Fruit fly (Drosophila melanogaster): ENCODE data around the gene CG18764.
A peak's percentile ranks its signal among the peaks of the same experiment; 100 is the strongest.

The CG18764 gene

DNA sequence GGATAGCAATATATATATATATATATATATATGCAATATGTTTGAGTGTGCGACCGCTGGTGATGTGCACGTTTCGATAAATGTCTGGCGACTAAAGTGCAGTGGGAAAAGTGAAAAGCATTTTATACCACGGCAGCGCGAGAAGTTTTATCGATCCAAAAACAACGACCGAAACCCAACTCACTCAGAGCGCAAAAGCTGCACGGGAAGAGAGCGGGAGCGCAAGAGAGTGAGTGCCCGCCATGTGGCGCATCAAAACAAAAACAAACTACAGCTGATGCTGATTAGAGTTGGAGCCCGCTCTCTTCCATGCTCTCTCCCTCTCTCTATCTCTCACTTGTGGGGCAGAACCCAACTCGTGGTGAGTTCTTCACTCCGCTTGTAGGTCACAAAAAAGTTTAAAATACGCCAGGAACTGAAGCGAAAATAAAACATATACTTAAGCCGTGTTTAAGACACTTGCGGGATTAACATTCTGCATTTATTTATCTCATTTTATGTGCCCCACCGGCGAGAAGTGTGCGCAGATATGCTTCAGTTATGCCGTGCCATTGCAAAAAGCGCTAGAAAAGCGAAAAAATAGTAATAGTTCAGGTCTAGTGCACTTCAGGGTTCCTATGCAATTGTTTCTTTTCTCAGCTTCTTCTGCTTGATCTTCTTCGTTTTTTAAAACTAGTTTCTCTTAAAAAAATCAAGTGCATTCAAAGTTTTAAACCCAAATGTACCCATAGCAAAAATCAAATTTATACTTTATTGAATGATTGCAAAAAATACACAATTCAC lies 21.8 kb upstream of the CG18764 start (continued):
- TF ChIP-seq tup (GFP tag; optimal IDR thresholded peaks at IDR 0.05) (no peak), Vsx1 (GFP tag; optimal IDR thresholded peaks at IDR 0.05) (no peak), CG11695 (GFP tag; IDR thresholded peaks at IDR 0.05) (0 out of 3 replicates have a peak, but pooled peaks have one; percentile 44), bsh (GFP tag; optimal IDR thresholded peaks at IDR 0.05) (peak in 1 of 2 experiments; percentile 72)

DNA sequence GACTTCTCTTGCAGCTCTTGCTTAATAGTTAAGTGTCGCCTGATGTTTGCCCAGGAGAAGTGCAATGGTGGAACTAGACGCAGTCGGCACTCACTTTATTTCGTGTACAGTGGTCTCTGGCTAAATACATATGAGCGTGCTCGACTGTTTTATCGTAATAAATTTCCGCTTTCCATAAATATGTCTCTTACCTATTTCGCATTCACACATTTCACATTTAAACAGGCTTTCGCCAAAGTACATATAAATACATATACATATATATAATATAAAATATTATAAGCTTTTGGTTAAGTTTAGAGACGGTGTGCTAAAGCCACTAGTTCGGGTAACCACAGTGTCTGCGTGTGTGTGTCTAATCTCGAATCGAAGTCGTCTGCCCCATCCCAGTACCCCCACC lies 20.0 kb upstream of the CG18764 start:
- no peak for TF ChIP-seq Chrac-16 (GFP tag; optimal IDR thresholded peaks at IDR 0.05)
- no peak for TF ChIP-seq CG14860 (GFP tag; IDR thresholded peaks at IDR 0.05; ENCODE audit: partially characterized antibody)
- TF ChIP-seq CG18262 (tag; optimal IDR thresholded peaks at IDR 0.05) = peak; percentile 13
- TF ChIP-seq esg (GFP tag; conservative IDR thresholded peaks at IDR 0.05) = no peak
- TF ChIP-seq Trl (optimal IDR thresholded peaks at IDR 0.05) = peak in 1 of 2 experiments; percentile 8
- no peak for TF ChIP-seq Trl (GFP tag; optimal IDR thresholded peaks at IDR 0.05)
- TF ChIP-seq gem (tag; optimal IDR thresholded peaks at IDR 0.05) = peak; percentile 24
- no peak for TF ChIP-seq CG3065 (GFP tag; optimal IDR thresholded peaks at IDR 0.05)
- no peak for TF ChIP-seq Six4 (GFP tag; optimal IDR thresholded peaks at IDR 0.05)
- TF ChIP-seq Dp (GFP tag; optimal IDR thresholded peaks at IDR 0.05) = no peak
- TF ChIP-seq zfh2 (GFP tag; optimal IDR thresholded peaks at IDR 0.05) = no peak
- TF ChIP-seq sisA (GFP tag; IDR thresholded peaks at IDR 0.05) = no peak
- peak; percentile 73 for TF ChIP-seq grau (tag; optimal IDR thresholded peaks at IDR 0.05)
- no peak for TF ChIP-seq CG5245 (GFP tag; optimal IDR thresholded peaks at IDR 0.05)
- TF ChIP-seq CG15479 (GFP tag; optimal IDR thresholded peaks at IDR 0.05) = no peak
- TF ChIP-seq HmgZ (tag; optimal IDR thresholded peaks at IDR 0.05) = no peak
- TF ChIP-seq CG11085 (GFP tag; IDR thresholded peaks at IDR 0.05) = no peak
- no peak for TF ChIP-seq Doc3 (GFP tag; IDR thresholded peaks at IDR 0.05; ENCODE audit: partially characterized antibody)
- peak; percentile 11 for TF ChIP-seq Ssrp (tag; optimal IDR thresholded peaks at IDR 0.05)
- TF ChIP-seq CG13775 (GFP tag; optimal IDR thresholded peaks at IDR 0.05) = no peak
- TF ChIP-seq Dip2 (GFP tag; IDR thresholded peaks at IDR 0.05) = no peak
- no peak for TF ChIP-seq chn (GFP tag; optimal IDR thresholded peaks at IDR 0.05)
- TF ChIP-seq Sry-δ (GFP tag; optimal IDR thresholded peaks at IDR 0.05) = no peak
- peak in 1 of 2 experiments; percentile 20 for TF ChIP-seq bsh (GFP tag; optimal IDR thresholded peaks at IDR 0.05)
- TF ChIP-seq vfl (GFP tag; optimal IDR thresholded peaks at IDR 0.05) = no peak
- no peak for TF ChIP-seq tll (GFP tag; optimal IDR thresholded peaks at IDR 0.05)
- TF ChIP-seq CG2712 (tag; optimal IDR thresholded peaks at IDR 0.05) = peak; percentile 26
- no peak for TF ChIP-seq CG7372 (GFP tag; IDR thresholded peaks at IDR 0.05)
- TF ChIP-seq CG12299 (tag; optimal IDR thresholded peaks at IDR 0.05) = no peak

DNA sequence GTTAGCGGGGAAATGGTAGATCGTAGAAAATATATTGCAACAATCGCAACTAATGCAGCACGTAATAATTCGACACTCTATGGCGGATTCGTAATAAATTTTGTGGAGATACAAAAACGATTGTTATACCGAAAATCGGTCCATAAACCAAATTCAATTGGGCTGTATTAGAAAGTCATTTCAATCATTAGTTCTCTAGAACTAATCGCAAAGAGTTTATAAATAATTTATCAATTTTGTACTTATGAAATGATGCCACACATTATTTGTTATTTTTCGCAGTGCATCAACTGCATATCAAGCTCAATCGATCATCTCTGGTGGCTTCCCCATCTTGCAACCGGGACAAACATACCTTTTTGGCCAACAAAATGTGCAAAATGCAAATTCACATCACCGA lies 14.2 kb upstream of the CG18764 start:
- TF ChIP-seq CG7839 (tag; optimal IDR thresholded peaks at IDR 0.05) = no peak
- TF ChIP-seq Taf1 (GFP tag; IDR thresholded peaks at IDR 0.05) = no peak
- no peak for TF ChIP-seq Side (GFP tag; optimal IDR thresholded peaks at IDR 0.05)
- no peak for TF ChIP-seq az2 (GFP tag; optimal IDR thresholded peaks at IDR 0.05)
- no peak for TF ChIP-seq dan (GFP tag; IDR thresholded peaks at IDR 0.05)
- TF ChIP-seq BtbVII (GFP tag; optimal IDR thresholded peaks at IDR 0.05) = no peak
- TF ChIP-seq dm (GFP tag; optimal IDR thresholded peaks at IDR 0.05) = no peak
- TF ChIP-seq CG2678 (tag; optimal IDR thresholded peaks at IDR 0.05) = no peak
- no peak for TF ChIP-seq Blimp-1 (GFP tag; optimal IDR thresholded peaks at IDR 0.05)
- no peak for TF ChIP-seq stwl (tag; optimal IDR thresholded peaks at IDR 0.05)
- TF ChIP-seq Med (GFP tag) = no peak
- TF ChIP-seq sna (GFP tag; IDR thresholded peaks at IDR 0.05; ENCODE audit: partially characterized antibody) = no peak
- TF ChIP-seq dmrt99B (tag; optimal IDR thresholded peaks at IDR 0.05) = no peak
- TF ChIP-seq CG10654 (GFP tag; optimal IDR thresholded peaks at IDR 0.05) = no peak
